Fruit fly (Drosophila melanogaster): ENCODE results near the gene CG12590.

CG12590 gene

dm6 chr3R:5127790-5128243 lies 31.6 kb upstream of the CG12590 start, which contains the start of gene RabGGTa (continued):
- TF ChIP-seq pfk (GFP tag; optimal IDR thresholded peaks at IDR 0.05) = no peak
- peak; percentile 62; the same call in 1 of the 2 replicates for TF ChIP-seq CG4730 (GFP tag; IDR thresholded peaks at IDR 0.05)
- peak; percentile 55 for TF ChIP-seq CG12299 (tag; optimal IDR thresholded peaks at IDR 0.05)
- TF ChIP-seq pnt (GFP tag; optimal IDR thresholded peaks at IDR 0.05) = peak; percentile 40
- no peak for TF ChIP-seq CG10543 (GFP tag; optimal IDR thresholded peaks at IDR 0.05)
- TF ChIP-seq bcd (GFP tag; optimal IDR thresholded peaks at IDR 0.05) = peak; percentile 62
- TF ChIP-seq kah (GFP tag; optimal IDR thresholded peaks at IDR 0.05) = no peak
- no peak for TF ChIP-seq CG16813 (GFP tag; IDR thresholded peaks at IDR 0.05; ENCODE audit: partially characterized antibody)
- TF ChIP-seq gce (GFP tag; IDR thresholded peaks at IDR 0.05) = 0 out of 3 replicates have a peak, but pooled peaks have one; percentile 15
- peak; percentile 74 for TF ChIP-seq CG31441 (GFP tag; IDR thresholded peaks at IDR 0.05)
- TF ChIP-seq CG11085 (GFP tag; IDR thresholded peaks at IDR 0.05) = peak; percentile 61
- TF ChIP-seq klu (GFP tag; IDR thresholded peaks at IDR 0.05) = 0 out of 2 replicates have a peak, but pooled peaks have one; percentile 16
- peak; percentile 39; the same call in 1 of the 2 replicates for TF ChIP-seq CG3847 (GFP tag; IDR thresholded peaks at IDR 0.05)
- TF ChIP-seq ci (GFP tag; IDR thresholded peaks at IDR 0.05) = peak; percentile 62; the same call in 1 of the 3 replicates
- TF ChIP-seq zf30C (GFP tag; optimal IDR thresholded peaks at IDR 0.05) = peak; percentile 95
- TF ChIP-seq E2f2 (GFP tag; IDR thresholded peaks at IDR 0.05) = peak; percentile 39
- peak; percentile 32; the same call in 1 of the 2 replicates for TF ChIP-seq Rx (GFP tag; IDR thresholded peaks at IDR 0.05)
- peak; percentile 67 for TF ChIP-seq CG1603 (tag; optimal IDR thresholded peaks at IDR 0.05)
- 0 out of 2 replicates have a peak, but pooled peaks have one; percentile 35 for TF ChIP-seq CG6272 (GFP tag; IDR thresholded peaks at IDR 0.05)
- TF ChIP-seq MESR4 (GFP tag; optimal IDR thresholded peaks at IDR 0.05) = peak; percentile 91
- TF ChIP-seq al (GFP tag; IDR thresholded peaks at IDR 0.05) = peak; percentile 42; the same call in 1 of the 2 replicates
- TF ChIP-seq Aef1 (GFP tag; IDR thresholded peaks at IDR 0.05) = peak; percentile 67
- TF ChIP-seq Oli (tag; optimal IDR thresholded peaks at IDR 0.05) = peak; percentile 61
- no peak for TF ChIP-seq amos (GFP tag; IDR thresholded peaks at IDR 0.05; ENCODE audit: partially characterized antibody)
- no peak for TF ChIP-seq sc (optimal IDR thresholded peaks at IDR 0.05)
- peak; percentile 13 for TF ChIP-seq sc (GFP tag; optimal IDR thresholded peaks at IDR 0.05)
- TF ChIP-seq HLHmδ (GFP tag; optimal IDR thresholded peaks at IDR 0.05) = no peak
- TF ChIP-seq pb (GFP tag; optimal IDR thresholded peaks at IDR 0.05) = no peak
- no peak for TF ChIP-seq Hey (tag; optimal IDR thresholded peaks at IDR 0.05)
- no peak for TF ChIP-seq CG4360 (GFP tag; IDR thresholded peaks at IDR 0.05)
- TF ChIP-seq CG9797 (GFP tag; optimal IDR thresholded peaks at IDR 0.05) = peak; percentile 67
- TF ChIP-seq row (GFP tag; IDR thresholded peaks at IDR 0.05) = peak; percentile 82
- TF ChIP-seq CG14050 (GFP tag; IDR thresholded peaks at IDR 0.05) = peak; percentile 61
- peak; percentile 60 for TF ChIP-seq Spps (tag; optimal IDR thresholded peaks at IDR 0.05)
- TF ChIP-seq HmgD (GFP tag; optimal IDR thresholded peaks at IDR 0.05) = no peak
- peak; percentile 73 for TF ChIP-seq Ada2b (GFP tag; IDR thresholded peaks at IDR 0.05)
- TF ChIP-seq CG3281 (GFP tag; optimal IDR thresholded peaks at IDR 0.05) = peak; percentile 60
- TF ChIP-seq sd (tag; optimal IDR thresholded peaks at IDR 0.05) = no peak
- peak; percentile 76 for TF ChIP-seq HmgZ (tag; optimal IDR thresholded peaks at IDR 0.05)
- TF ChIP-seq Sox100B (GFP tag; optimal IDR thresholded peaks at IDR 0.05) = peak; percentile 59
- TF ChIP-seq MTF-1 (GFP tag; optimal IDR thresholded peaks at IDR 0.05; ENCODE audit: borderline replicate concordance) = peak; percentile 34
- peak; percentile 62 for TF ChIP-seq CG18476 (GFP tag; optimal IDR thresholded peaks at IDR 0.05)
- 0 out of 2 replicates have a peak, but pooled peaks have one; percentile 19 for TF ChIP-seq onecut (GFP tag; IDR thresholded peaks at IDR 0.05)
- peak; percentile 78 for TF ChIP-seq dysf (GFP tag; IDR thresholded peaks at IDR 0.05)
- no peak for TF ChIP-seq tna (GFP tag; IDR thresholded peaks at IDR 0.05; ENCODE audit: partially characterized antibody)
- TF ChIP-seq Awh (GFP tag; IDR thresholded peaks at IDR 0.05) = no peak
- TF ChIP-seq CG16815 (GFP tag; optimal IDR thresholded peaks at IDR 0.05) = peak; percentile 26
- peak; percentile 72 for TF ChIP-seq Hmr (GFP tag; optimal IDR thresholded peaks at IDR 0.05)
- TF ChIP-seq PHDP (tag; optimal IDR thresholded peaks at IDR 0.05) = peak; percentile 64
- no peak for TF ChIP-seq CG8478 (optimal IDR thresholded peaks at IDR 0.05)
- TF ChIP-seq unpg (GFP tag; optimal IDR thresholded peaks at IDR 0.05) = peak; percentile 77
